Fruit fly (Drosophila melanogaster): ENCODE measurements around the gene CG10467.

CG10467 gene

DNA sequence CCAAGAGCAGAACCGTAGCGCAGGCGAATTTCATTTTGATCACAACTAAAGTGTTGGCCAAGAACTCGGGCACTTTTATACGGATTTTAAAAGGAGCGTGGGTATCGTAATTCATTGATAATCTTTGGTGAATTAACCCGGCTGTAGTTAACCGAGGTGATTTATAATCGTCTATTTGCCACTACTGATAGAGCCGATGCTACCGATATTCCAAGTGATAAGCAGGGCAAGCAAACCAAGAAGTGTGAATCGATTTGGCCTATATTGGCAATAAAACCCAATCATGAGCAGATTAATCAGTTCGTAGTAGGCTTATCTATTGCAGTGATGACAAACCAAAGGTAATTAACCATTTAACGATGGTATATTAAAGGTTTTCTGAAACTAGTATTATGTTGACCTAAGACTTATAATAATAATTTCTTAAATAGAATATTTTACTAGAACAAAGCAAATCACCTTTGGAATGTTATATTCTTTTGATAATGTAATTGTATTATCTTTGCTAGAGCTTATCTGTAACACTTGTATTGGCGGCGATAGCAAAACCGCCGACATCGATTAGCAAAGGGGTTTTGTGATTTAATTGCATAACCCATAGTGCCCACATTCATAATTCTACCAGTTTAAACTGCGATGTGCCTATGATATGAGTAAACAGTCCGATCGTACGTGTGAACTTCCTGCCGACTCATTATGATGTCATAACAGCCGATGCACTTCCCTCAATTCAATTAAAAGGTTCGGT, 31.5 kb downstream of the CG10467 start, which contains the start of gene CG10472:
TSS of gene CG10472 (minus strand) at position 51 of the 748 bp plus-strand sequence.
- TF ChIP-seq CG4318 (GFP tag; optimal IDR thresholded peaks at IDR 0.05): no peak
- TF ChIP-seq vri (GFP tag; optimal IDR thresholded peaks at IDR 0.05): peak; percentile 74

DNA sequence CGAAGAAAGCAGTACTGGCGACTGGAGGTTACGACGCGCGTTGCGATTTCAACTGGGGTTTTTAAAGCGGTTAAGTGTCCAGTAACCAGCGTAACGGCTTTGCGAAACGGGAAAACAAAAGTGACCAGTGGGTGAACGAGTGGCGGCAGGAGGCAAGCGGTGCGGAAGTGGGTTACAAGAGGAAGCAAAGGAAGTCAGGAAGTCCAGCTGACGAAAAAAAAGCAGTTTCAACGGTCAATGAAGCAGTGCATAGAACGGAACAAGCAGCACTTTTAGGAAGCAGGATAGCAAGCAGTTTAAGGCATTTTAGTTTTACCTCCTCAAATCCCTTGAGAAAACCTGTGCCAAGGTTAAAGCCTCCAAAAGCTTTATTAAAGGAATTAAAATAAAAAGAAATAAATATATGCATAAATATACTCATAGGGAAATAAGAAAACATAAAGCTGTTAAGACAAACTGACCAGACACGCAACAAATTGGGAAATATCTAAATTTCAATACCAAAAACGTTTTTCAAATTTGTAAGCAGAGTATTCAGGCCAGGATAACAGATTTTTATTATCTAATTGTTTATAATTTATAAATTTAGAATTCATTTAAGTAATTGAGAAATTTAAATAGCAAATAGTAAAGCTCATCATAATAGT, 35.4 kb downstream of the CG10467 start, which contains the start of gene CG6592:
TSS of gene CG6592 (plus strand) at position 597 of the 647 bp plus-strand sequence.
- TF ChIP-seq Hr39 (GFP tag; optimal IDR thresholded peaks at IDR 0.05) (peak; percentile 21), Ets21C (GFP tag; optimal IDR thresholded peaks at IDR 0.05) (no peak), topi (GFP tag; optimal IDR thresholded peaks at IDR 0.05) (peak; percentile 10), net (GFP tag; optimal IDR thresholded peaks at IDR 0.05) (no peak), dsx (GFP tag; optimal IDR thresholded peaks at IDR 0.05; ENCODE audit: poor library complexity, severe bottlenecking) (no peak), CG10631 (GFP tag; optimal IDR thresholded peaks at IDR 0.05) (no peak), Blimp-1 (GFP tag; optimal IDR thresholded peaks at IDR 0.05) (no peak), achi (GFP tag; optimal IDR thresholded peaks at IDR 0.05) (no peak), Eip93F (GFP tag; optimal IDR thresholded peaks at IDR 0.05) (no peak), Met (GFP tag; optimal IDR thresholded peaks at IDR 0.05) (peak; percentile 12), eg (GFP tag; IDR thresholded peaks at IDR 0.05) (no peak), Smox (GFP tag; optimal IDR thresholded peaks at IDR 0.05) (no peak), CG6792 (GFP tag; optimal IDR thresholded peaks at IDR 0.05) (no peak), CG31627 (GFP tag; optimal IDR thresholded peaks at IDR 0.05) (peak; percentile 20), vri (GFP tag; optimal IDR thresholded peaks at IDR 0.05) (no peak), OdsH (GFP tag; optimal IDR thresholded peaks at IDR 0.05) (peak; percentile 9), fkh (GFP tag; optimal IDR thresholded peaks at IDR 0.05) (no peak), CG1621 (tag; optimal IDR thresholded peaks at IDR 0.05) (peak; percentile 34), Hr38 (GFP tag; optimal IDR thresholded peaks at IDR 0.05) (no peak), pdm3 (GFP tag; optimal IDR thresholded peaks at IDR 0.05) (peak; percentile 5), Gug (GFP tag; IDR thresholded peaks at IDR 0.05) (no peak), CG3032 (tag; optimal IDR thresholded peaks at IDR 0.05) (no peak), Ets96B (tag; optimal IDR thresholded peaks at IDR 0.05) (no peak), Sox102F (GFP tag; optimal IDR thresholded peaks at IDR 0.05) (no peak), CG7368 (GFP tag; optimal IDR thresholded peaks at IDR 0.05) (no peak), CG8319 (GFP tag; optimal IDR thresholded peaks at IDR 0.05) (no peak), CG11762 (GFP tag; optimal IDR thresholded peaks at IDR 0.05; ENCODE audit: insufficient read depth) (no peak), CG6854 (GFP tag; optimal IDR thresholded peaks at IDR 0.05) (no peak), lz (GFP tag; optimal IDR thresholded peaks at IDR 0.05) (no peak), CG8632 (GFP tag; optimal IDR thresholded peaks at IDR 0.05) (no peak), CG6276 (GFP tag; optimal IDR thresholded peaks at IDR 0.05) (no peak), dac (GFP tag; optimal IDR thresholded peaks at IDR 0.05) (no peak), CG34406 (GFP tag; optimal IDR thresholded peaks at IDR 0.05) (no peak), spab (GFP tag; optimal IDR thresholded peaks at IDR 0.05) (no peak), Sox14 (GFP tag; optimal IDR thresholded peaks at IDR 0.05) (no peak), svp (GFP tag) (no peak), CG16779 (tag; optimal IDR thresholded peaks at IDR 0.05) (no peak), CG9139 (GFP tag; optimal IDR thresholded peaks at IDR 0.05) (no peak), CG11902 (GFP tag; optimal IDR thresholded peaks at IDR 0.05) (no peak), ss (GFP tag; optimal IDR thresholded peaks at IDR 0.05) (no peak), Lpt (GFP tag; optimal IDR thresholded peaks at IDR 0.05) (no peak), CG10669 (GFP tag; optimal IDR thresholded peaks at IDR 0.05) (peak; percentile 20), Eip78C (GFP tag) (peak; percentile 68), Eip75B (GFP tag; optimal IDR thresholded peaks at IDR 0.05) (no peak), cyc (GFP tag; optimal IDR thresholded peaks at IDR 0.05) (no peak), CG4318 (GFP tag; optimal IDR thresholded peaks at IDR 0.05) (no peak), CG6808 (GFP tag; optimal IDR thresholded peaks at IDR 0.05) (no peak)

Data from whole organism, prepupa.